Worm (Caenorhabditis elegans) whole organism, mixed stage, embryonic: ENCODE data around the gene R04B3.1.

Experiments used
- M03D4.4 ChIP-seq: sonication (generic microtip); optimal IDR thresholded peaks from 2 replicates; lab custom pipeline; 2017; ENCODE audit warnings: mild to moderate bottlenecking, missing genetic modification characterization, missing compliant biosample characterization
- bed-3 ChIP-seq: fragments of 200-800 bp; sonication (Bioruptor generic); optimal IDR thresholded peaks from 3 replicates; lab custom pipeline; 2018; ENCODE audit warnings: mild to moderate bottlenecking, missing genetic modification characterization, moderate library complexity, missing compliant biosample characterization
- blmp-1 ChIP-seq: fragments of 150-350 bp; optimal IDR thresholded peaks from 2 replicates; lab custom pipeline; 2014; ENCODE audit warnings: missing biosample characterization, missing genetic modification characterization
- ceh-39 ChIP-seq: fragments of 150-350 bp; optimal IDR thresholded peaks from 2 replicates; lab custom pipeline; 2014; ENCODE audit warnings: missing biosample characterization, missing genetic modification characterization
- ceh-43 ChIP-seq: fragments of 200-800 bp; sonication (Bioruptor generic); optimal IDR thresholded peaks from 2 replicates; lab custom pipeline; 2018; ENCODE audit warnings: mild to moderate bottlenecking, missing genetic modification characterization, moderate library complexity, missing compliant biosample characterization
- ceh-83 ChIP-seq: fragments of 200-800 bp; sonication (Bioruptor generic); optimal IDR thresholded peaks from 2 replicates; lab custom pipeline; 2018; ENCODE audit warnings: mild to moderate bottlenecking, missing genetic modification characterization, missing compliant biosample characterization
- ces-1 ChIP-seq: fragments of 150-350 bp; optimal IDR thresholded peaks from 2 replicates; lab custom pipeline; 2014; ENCODE audit warnings: missing biosample characterization, missing genetic modification reagents, missing genetic modification characterization
- cnd-1 ChIP-seq: fragments of 200-800 bp; sonication (Bioruptor generic); optimal IDR thresholded peaks from 2 replicates; lab custom pipeline; 2018; ENCODE audit warnings: mild to moderate bottlenecking, missing genetic modification characterization, missing compliant biosample characterization
- elt-1 ChIP-seq: sonication (generic microtip); optimal IDR thresholded peaks from 2 replicates; lab custom pipeline; 2017; ENCODE audit warnings: missing genetic modification characterization, mild to moderate bottlenecking, missing compliant biosample characterization, antibody characterized with exemption, moderate library complexity, borderline replicate concordance; ENCODE audit not compliant: insufficient read depth
- elt-3 ChIP-seq: fragments of 150-350 bp; optimal IDR thresholded peaks from 2 replicates; lab custom pipeline; 2014; ENCODE audit warnings: missing biosample characterization, missing genetic modification characterization
- flh-1 ChIP-seq: fragments of 200-800 bp; sonication (Bioruptor generic); optimal IDR thresholded peaks from 2 replicates; lab custom pipeline; 2018; ENCODE audit warnings: mild to moderate bottlenecking, missing genetic modification characterization, moderate library complexity, missing compliant biosample characterization
- ham-2 ChIP-seq: fragments of 200-800 bp; sonication (Bioruptor generic); optimal IDR thresholded peaks from 2 replicates; lab custom pipeline; 2018; ENCODE audit warnings: mild to moderate bottlenecking, missing genetic modification characterization, missing compliant biosample characterization
- hlh-1 ChIP-seq: fragments of 150-350 bp; optimal IDR thresholded peaks from 2 replicates; lab custom pipeline; 2014; ENCODE audit warnings: missing biosample characterization, missing genetic modification reagents, missing genetic modification characterization
- lin-13 ChIP-seq: fragments of 150-350 bp; optimal IDR thresholded peaks from 2 replicates; lab custom pipeline; 2014; ENCODE audit warnings: missing biosample characterization, missing genetic modification characterization
- lin-32 ChIP-seq: fragments of 200-800 bp; sonication (Bioruptor generic); optimal IDR thresholded peaks from 2 replicates; lab custom pipeline; 2018; ENCODE audit warnings: mild to moderate bottlenecking, missing genetic modification characterization, missing compliant biosample characterization
- lsy-2 ChIP-seq: fragments of 150-350 bp; optimal IDR thresholded peaks from 2 replicates; lab custom pipeline; 2014; ENCODE audit warnings: missing biosample characterization, missing genetic modification characterization
- mep-1 ChIP-seq: fragments of 150-350 bp; optimal IDR thresholded peaks from 2 replicates; lab custom pipeline; 2017; ENCODE audit warnings: missing biosample characterization, missing genetic modification reagents, missing genetic modification characterization, inconsistent platforms
- mls-2 ChIP-seq: sonication (generic microtip); optimal IDR thresholded peaks from 2 replicates; lab custom pipeline; 2016; ENCODE audit warnings: mild to moderate bottlenecking, missing genetic modification characterization, moderate library complexity, missing compliant biosample characterization
- nhr-2 ChIP-seq: fragments of 150-350 bp; optimal IDR thresholded peaks from 2 replicates; lab custom pipeline; 2014; ENCODE audit warnings: missing biosample characterization, missing genetic modification characterization
- nhr-237 ChIP-seq: fragments of 150-350 bp; optimal IDR thresholded peaks from 2 replicates; lab custom pipeline; 2014; ENCODE audit warnings: missing biosample characterization, missing genetic modification characterization
- nhr-28 ChIP-seq: fragments of 150-350 bp; optimal IDR thresholded peaks from 2 replicates; lab custom pipeline; 2014; ENCODE audit warnings: missing biosample characterization, missing genetic modification characterization
- nhr-76 ChIP-seq: sonication (generic microtip); optimal IDR thresholded peaks from 2 replicates; lab custom pipeline; 2017; ENCODE audit warnings: missing biosample characterization, missing genetic modification characterization
- pha-4 ChIP-seq: fragments of 150-350 bp; optimal IDR thresholded peaks from 2 replicates; lab custom pipeline; 2018; ENCODE audit warnings: missing biosample characterization, missing genetic modification reagents, missing genetic modification characterization
- sem-2 ChIP-seq: fragments of 200-800 bp; sonication (Bioruptor generic); optimal IDR thresholded peaks from 2 replicates; lab custom pipeline; 2018; ENCODE audit warnings: mild to moderate bottlenecking, missing genetic modification characterization, missing compliant biosample characterization
- snpc-4 ChIP-seq: fragments of 150-350 bp; optimal IDR thresholded peaks from 2 replicates; lab custom pipeline; 2014; ENCODE audit warnings: missing biosample characterization, missing genetic modification characterization
- sptf-1 ChIP-seq: sonication (generic microtip); optimal IDR thresholded peaks from 2 replicates; lab custom pipeline; 2017; ENCODE audit warnings: mild to moderate bottlenecking, missing genetic modification characterization, moderate library complexity, missing compliant biosample characterization
- unc-120 ChIP-seq: sonication (generic microtip); optimal IDR thresholded peaks from 2 replicates; lab custom pipeline; 2017; ENCODE audit warnings: missing genetic modification characterization, missing compliant biosample characterization; ENCODE audit not compliant: poor library complexity, severe bottlenecking
- unc-39 ChIP-seq: fragments of 150-350 bp; optimal IDR thresholded peaks from 2 replicates; lab custom pipeline; 2014; ENCODE audit warnings: missing biosample characterization, missing genetic modification characterization
- unc-62 ChIP-seq: fragments of 150-350 bp; optimal IDR thresholded peaks from 2 replicates; lab custom pipeline; 2014; ENCODE audit warnings: missing biosample characterization, missing genetic modification reagents, missing genetic modification characterization
- ztf-11 ChIP-seq: fragments of 150-350 bp; optimal IDR thresholded peaks from 2 replicates; lab custom pipeline; 2014; ENCODE audit warnings: missing biosample characterization, missing genetic modification characterization

The R04B3.1 gene

ce11 chrX:2461742-2462141 is 9.5 kb downstream of the R04B3.1 start:
- TF ChIP-seq hlh-1 (tag; lab: Kevin White, UChicago) (no peak), mls-2 (no peak), ztf-11 (tag; lab: Kevin White, UChicago) (no peak), sptf-1 (tag; lab: Kevin White, UChicago) (no peak), unc-120 (no peak), M03D4.4 (tag; lab: Kevin White, UChicago) (no peak), blmp-1 (no peak), unc-39 (tag; lab: Kevin White, UChicago) (no peak), ceh-83 (no peak), bed-3 (GFP tag; lab: Kevin White, UChicago) (no peak), lin-13 (tag; lab: Kevin White, UChicago) (no peak), ceh-43 (no peak), pha-4 (tag; lab: Kevin White, UChicago) (no peak), cnd-1 (tag; lab: Kevin White, UChicago) (no peak)

- TF ChIP-seq sptf-1 (tag; lab: Kevin White, UChicago) (peak; percentile 16), M03D4.4 (tag; lab: Kevin White, UChicago) (peak; percentile 1), ceh-39 (tag; lab: Kevin White, UChicago) (no peak)
Observed at ce11 chrX:2459793-2460192, 11.4 kb downstream of the R04B3.1 start, which contains the start of gene fox-1. Gene fox-1 (minus strand): TSS chrX:2459893.

ce11 chrX:2457461-2457860 is 13.7 kb downstream of the R04B3.1 start:
- TF ChIP-seq elt-3 (tag; lab: Kevin White, UChicago) = no peak
- no peak for TF ChIP-seq nhr-237 (tag; lab: Kevin White, UChicago)
- TF ChIP-seq ham-2 (GFP tag; lab: Kevin White, UChicago) = no peak
- no peak for TF ChIP-seq cnd-1 (tag; lab: Kevin White, UChicago)
- TF ChIP-seq nhr-28 (tag; lab: Kevin White, UChicago) = no peak
- TF ChIP-seq hlh-1 (tag; lab: Kevin White, UChicago) = no peak
- no peak for TF ChIP-seq flh-1 (GFP tag; lab: Kevin White, UChicago)

ce11 chrX:2456141-2456540 is 15.1 kb downstream of the R04B3.1 start:
- TF ChIP-seq ceh-39 (tag; lab: Kevin White, UChicago) (no peak), nhr-76 (no peak), nhr-237 (tag; lab: Kevin White, UChicago) (no peak), lsy-2 (tag; lab: Kevin White, UChicago) (no peak), mep-1 (tag; lab: Kevin White, UChicago) (no peak), M03D4.4 (tag; lab: Kevin White, UChicago) (no peak), bed-3 (GFP tag; lab: Kevin White, UChicago) (no peak), snpc-4 (tag; lab: Kevin White, UChicago) (no peak), ces-1 (no peak), unc-62 (GFP tag; lab: Kevin White, UChicago) (no peak), mls-2 (no peak), sem-2 (GFP tag; lab: Kevin White, UChicago) (no peak), flh-1 (GFP tag; lab: Kevin White, UChicago) (no peak), elt-1 (tag; lab: Kevin White, UChicago) (no peak)
- TF ChIP-seq, all 35 proteins: peak for 0

ce11 chrX:2454914-2455313 is 16.3 kb downstream of the R04B3.1 start:
- TF ChIP-seq ceh-39 (tag; lab: Kevin White, UChicago) = no peak
- no peak for TF ChIP-seq ztf-11 (tag; lab: Kevin White, UChicago)
- TF ChIP-seq unc-62 (GFP tag; lab: Kevin White, UChicago) = no peak
- no peak for TF ChIP-seq M03D4.4 (tag; lab: Kevin White, UChicago)
- TF ChIP-seq elt-1 (tag; lab: Kevin White, UChicago) = no peak
- TF ChIP-seq ces-1 = peak; percentile 91
- TF ChIP-seq, all 35 proteins: peak for 1

ce11 chrX:2452716-2453115 is 18.5 kb downstream of the R04B3.1 start:
- TF ChIP-seq ceh-39 (tag; lab: Kevin White, UChicago) (peak; percentile 72), nhr-2 (peak; percentile 76), lin-32 (GFP tag; lab: Kevin White, UChicago) (peak; percentile 27), elt-1 (tag; lab: Kevin White, UChicago) (no peak), cnd-1 (tag; lab: Kevin White, UChicago) (peak; percentile 47), mls-2 (peak; percentile 17), mep-1 (tag; lab: Kevin White, UChicago) (no peak)
